Fruit fly (Drosophila melanogaster): ENCODE results near the gene CG14546.

The CG14546 gene

DNA sequence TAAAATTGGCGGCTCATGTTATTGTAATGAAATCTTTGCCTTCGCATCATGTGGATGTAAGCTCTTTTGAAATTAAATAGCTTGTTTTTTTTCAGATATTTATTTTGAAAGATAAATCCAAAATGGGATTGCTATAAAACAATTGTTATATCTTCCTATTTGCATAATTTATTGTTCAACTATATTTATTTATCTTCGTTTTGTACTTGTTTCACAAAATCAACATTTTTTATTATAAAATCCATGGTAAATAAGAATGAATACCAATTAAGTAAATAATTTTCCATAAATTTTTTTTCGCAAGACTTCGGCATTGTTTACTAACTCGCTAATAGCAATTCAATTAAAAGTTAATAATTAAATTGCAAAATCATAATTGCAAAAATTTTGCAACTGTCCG lies at the start of gene CG14546:
Gene CG14546, minus strand, starts transcription at position 101 of the 400 bp plus-strand sequence.
- TF ChIP-seq hbn (GFP tag; IDR thresholded peaks at IDR 0.05; ENCODE audit: partially characterized antibody) = no peak
- TF ChIP-seq CG16815 (GFP tag; optimal IDR thresholded peaks at IDR 0.05) = no peak
- no peak for TF ChIP-seq CG10979 (tag; optimal IDR thresholded peaks at IDR 0.05)
- no peak for TF ChIP-seq CG1603 (tag; optimal IDR thresholded peaks at IDR 0.05)
- no peak for TF ChIP-seq MESR4 (GFP tag; optimal IDR thresholded peaks at IDR 0.05)
- no peak for TF ChIP-seq Dip3 (GFP tag; optimal IDR thresholded peaks at IDR 0.05)
- TF ChIP-seq CG12391 (tag; optimal IDR thresholded peaks at IDR 0.05) = no peak
- no peak for TF ChIP-seq amos (GFP tag; IDR thresholded peaks at IDR 0.05; ENCODE audit: partially characterized antibody)
- TF ChIP-seq eve (GFP tag; optimal IDR thresholded peaks at IDR 0.05) = no peak
- no peak for TF ChIP-seq Camta (GFP tag; optimal IDR thresholded peaks at IDR 0.05)
- TF ChIP-seq CG11723 (GFP tag; optimal IDR thresholded peaks at IDR 0.05) = no peak
- TF ChIP-seq CG6813 (GFP tag; optimal IDR thresholded peaks at IDR 0.05) = no peak
- TF ChIP-seq ewg (GFP tag; optimal IDR thresholded peaks at IDR 0.05) = no peak
- no peak for TF ChIP-seq CG3995 (GFP tag; optimal IDR thresholded peaks at IDR 0.05)
- no peak for TF ChIP-seq CG2199 (GFP tag; IDR thresholded peaks at IDR 0.05)
- no peak for TF ChIP-seq CG12942 (GFP tag; optimal IDR thresholded peaks at IDR 0.05)

DNA sequence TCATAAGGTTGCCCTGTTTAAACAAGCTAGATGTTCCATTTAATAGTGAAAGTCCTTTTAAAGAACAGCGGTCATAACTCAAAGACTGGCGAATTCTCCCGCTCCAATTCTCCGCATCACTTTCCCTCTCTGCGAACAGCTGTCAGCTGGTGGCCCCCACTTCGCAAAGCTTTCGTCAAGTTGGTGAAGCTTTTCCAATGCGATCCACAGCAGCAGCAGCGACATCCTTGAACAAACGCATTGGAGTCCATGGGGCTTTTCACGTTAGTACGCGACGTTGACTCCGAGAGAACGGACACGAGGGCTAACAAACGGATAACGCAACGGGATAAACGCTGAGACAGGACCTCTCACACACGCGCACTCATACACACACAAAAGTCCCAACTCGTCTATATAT lies 47.3 kb upstream of the CG14546 start, which contains the start of gene fid:
Gene fid, plus strand, starts transcription at position 301 of the 400 bp plus-strand sequence.
- TF ChIP-seq dimm (GFP tag; IDR thresholded peaks at IDR 0.05) (no peak), CG18599 (GFP tag; optimal IDR thresholded peaks at IDR 0.05) (peak; percentile 0), MTF-1 (GFP tag; optimal IDR thresholded peaks at IDR 0.05; ENCODE audit: borderline replicate concordance) (no peak)

DNA sequence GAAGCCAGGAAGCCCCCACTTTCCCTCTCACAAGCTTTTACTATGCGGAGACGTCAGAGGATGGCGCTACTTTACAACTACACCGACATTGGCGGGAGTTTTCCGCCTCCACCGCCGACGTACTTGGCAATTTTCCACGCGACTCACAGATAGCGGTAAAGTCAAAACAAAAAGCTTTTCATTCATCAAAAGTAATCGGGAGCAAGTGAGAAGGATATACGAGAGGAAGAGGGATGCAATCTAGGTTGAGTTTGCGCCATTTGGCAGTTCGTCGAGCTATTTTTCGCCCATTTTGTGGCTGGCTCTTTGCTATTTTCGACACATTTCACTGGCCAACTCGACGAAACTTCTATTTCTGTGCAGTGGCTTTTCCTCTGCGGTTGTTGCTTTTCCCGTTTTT lies 46.5 kb upstream of the CG14546 start:
- TF ChIP-seq CG13894 (tag; optimal IDR thresholded peaks at IDR 0.05) (peak; percentile 22), knrl (GFP tag; IDR thresholded peaks at IDR 0.05; ENCODE audit: partially characterized antibody) (no peak), abd-A (tag; optimal IDR thresholded peaks at IDR 0.05) (peak; percentile 79), CG12236 (GFP tag; optimal IDR thresholded peaks at IDR 0.05) (no peak), twi (tag; optimal IDR thresholded peaks at IDR 0.05) (no peak), Dbx (GFP tag; IDR thresholded peaks at IDR 0.05) (no peak), ewg (GFP tag; optimal IDR thresholded peaks at IDR 0.05) (peak; percentile 76), CG9932 (GFP tag; IDR thresholded peaks at IDR 0.05) (0 out of 2 replicates have a peak, but pooled peaks have one; percentile 2), trh (GFP tag; optimal IDR thresholded peaks at IDR 0.05) (no peak), Hmx (GFP tag; optimal IDR thresholded peaks at IDR 0.05) (no peak), kah (GFP tag; optimal IDR thresholded peaks at IDR 0.05) (no peak), Dip2 (GFP tag; IDR thresholded peaks at IDR 0.05) (peak; percentile 20; the same call in 1 of the 2 replicates), CG15514 (GFP tag; optimal IDR thresholded peaks at IDR 0.05) (no peak), Atf6 (GFP tag; IDR thresholded peaks at IDR 0.05) (no peak), CG11398 (GFP tag; optimal IDR thresholded peaks at IDR 0.05) (no peak), dmrt99B (tag; optimal IDR thresholded peaks at IDR 0.05) (no peak)

DNA sequence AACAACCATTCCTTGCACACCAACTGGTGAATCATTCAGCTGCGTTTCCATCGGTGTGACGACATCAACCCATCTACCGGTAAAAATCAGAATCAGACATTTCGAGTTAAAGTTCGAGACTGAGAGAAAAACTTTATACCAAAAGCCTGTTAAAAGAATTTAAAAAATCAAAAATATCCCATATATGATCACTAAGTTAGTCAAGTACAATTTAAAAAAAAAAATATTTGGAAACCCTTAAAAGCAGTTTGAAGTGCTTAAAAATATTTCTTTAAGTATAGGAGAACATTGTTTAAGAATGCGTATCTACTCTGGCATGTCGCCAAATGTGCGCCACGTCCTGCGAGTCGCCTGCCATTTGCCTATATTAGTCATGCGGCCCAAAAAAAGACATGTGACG lies 46.1 kb upstream of the CG14546 start:
- TF ChIP-seq shn (GFP tag; optimal IDR thresholded peaks at IDR 0.05) (no peak), CG9817 (tag; optimal IDR thresholded peaks at IDR 0.05) (peak; percentile 15), B-H2 (GFP tag; optimal IDR thresholded peaks at IDR 0.05) (no peak), Dad (GFP tag; optimal IDR thresholded peaks at IDR 0.05) (no peak), Chrac-16 (GFP tag; optimal IDR thresholded peaks at IDR 0.05) (no peak), fu2 (GFP tag; optimal IDR thresholded peaks at IDR 0.05) (no peak), bigmax (GFP tag; optimal IDR thresholded peaks at IDR 0.05) (no peak), Sry-δ (GFP tag; optimal IDR thresholded peaks at IDR 0.05) (no peak), CG11247 (GFP tag; IDR thresholded peaks at IDR 0.05) (0 out of 2 replicates have a peak, but pooled peaks have one; percentile 20), tna (GFP tag; IDR thresholded peaks at IDR 0.05; ENCODE audit: partially characterized antibody) (no peak), HmgD (GFP tag; optimal IDR thresholded peaks at IDR 0.05) (no peak), MBD-R2 (GFP tag; IDR thresholded peaks at IDR 0.05) (no peak), CG17568 (GFP tag; optimal IDR thresholded peaks at IDR 0.05) (no peak), CG8478 (optimal IDR thresholded peaks at IDR 0.05) (no peak), CG18011 (GFP tag; optimal IDR thresholded peaks at IDR 0.05) (no peak)

Measured in whole organism, embryonic.